Worm (Caenorhabditis elegans): ENCODE data around the gene ZK795.3.

ZK795.3 gene

DNA sequence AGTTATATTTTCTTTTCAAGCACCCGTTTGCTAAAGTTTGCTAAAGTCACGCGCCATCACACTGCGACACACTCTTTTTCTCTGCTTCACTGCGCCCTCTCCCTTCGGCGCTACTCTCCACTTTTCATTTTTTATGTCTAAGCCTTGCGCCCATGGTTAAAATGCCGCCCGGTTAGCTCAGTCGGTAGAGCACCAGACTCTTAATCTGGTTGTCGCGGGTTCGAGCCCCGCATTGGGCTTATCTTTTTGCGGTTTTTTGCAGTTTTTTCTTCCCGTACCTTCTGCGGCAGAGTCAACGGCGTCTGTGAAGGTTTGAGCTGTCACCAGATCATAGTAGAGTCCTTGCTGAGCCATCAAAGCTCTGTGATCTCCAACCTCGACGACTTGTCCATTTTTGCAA lies 35.4 kb downstream of the ZK795.3 start (continued):
- TF ChIP-seq pat-9 (tag; optimal IDR thresholded peaks at IDR 0.05) (peak; percentile 74), C08G9.2 (tag; optimal IDR thresholded peaks at IDR 0.05) (peak; percentile 70), fax-1 (tag; optimal IDR thresholded peaks at IDR 0.05) (peak; percentile 57), elt-2 (tag; optimal IDR thresholded peaks at IDR 0.05) (no peak), ztf-16 (tag; optimal IDR thresholded peaks at IDR 0.05) (peak; percentile 25), eyg-1 (tag; optimal IDR thresholded peaks at IDR 0.05) (no peak), fkh-10 (GFP tag; optimal IDR thresholded peaks at IDR 0.05) (no peak), K09A11.1 (tag; optimal IDR thresholded peaks at IDR 0.05; ENCODE audit: insufficient read depth) (peak; percentile 22), sox-2 (GFP tag; IDR thresholded peaks at IDR 0.05) (no peak), Y22D7AL.16 (tag; optimal IDR thresholded peaks at IDR 0.05) (peak; percentile 66), ceh-22 (tag; optimal IDR thresholded peaks at IDR 0.05) (no peak), unc-86 (tag; optimal IDR thresholded peaks at IDR 0.05) (peak; percentile 0), zip-5 (tag; optimal IDR thresholded peaks at IDR 0.05) (peak; percentile 79), T23F11.4 (GFP tag; optimal IDR thresholded peaks at IDR 0.05) (peak; percentile 74), ceh-31 (tag; optimal IDR thresholded peaks at IDR 0.05) (peak; percentile 65), pqm-1 (tag; optimal IDR thresholded peaks at IDR 0.05) (peak; percentile 90), unc-55 (GFP tag; optimal IDR thresholded peaks at IDR 0.05) (no peak), hlh-30 (tag; optimal IDR thresholded peaks at IDR 0.05; ENCODE audit: insufficient read depth) (peak; percentile 83), ets-4 (tag; optimal IDR thresholded peaks at IDR 0.05) (peak; percentile 44), dmd-4 (tag; optimal IDR thresholded peaks at IDR 0.05; ENCODE audit: borderline replicate concordance) (peak; percentile 31), ceh-19 (GFP tag; optimal IDR thresholded peaks at IDR 0.05) (peak; percentile 77), hlh-8 (tag; optimal IDR thresholded peaks at IDR 0.05) (peak; percentile 41), hlh-13 (GFP tag; optimal IDR thresholded peaks at IDR 0.05) (peak; percentile 66), ref-2 (tag; optimal IDR thresholded peaks at IDR 0.05) (peak; percentile 47), ceh-45 (GFP tag; IDR thresholded peaks at IDR 0.05) (peak; percentile 92), K02D7.2 (tag; optimal IDR thresholded peaks at IDR 0.05) (peak; percentile 66), elt-4 (tag; optimal IDR thresholded peaks at IDR 0.05) (no peak), mec-3 (tag; optimal IDR thresholded peaks at IDR 0.05; ENCODE audit: borderline replicate concordance) (peak; percentile 50), syd-9 (tag; optimal IDR thresholded peaks at IDR 0.05) (peak; percentile 68), tbx-7 (tag; optimal IDR thresholded peaks at IDR 0.05) (peak; percentile 17), gmeb-2 (tag; optimal IDR thresholded peaks at IDR 0.05) (peak; percentile 58), pha-2 (tag; optimal IDR thresholded peaks at IDR 0.05) (peak; percentile 47), ceh-48 (tag; optimal IDR thresholded peaks at IDR 0.05) (peak; percentile 34), ceh-14 (tag; optimal IDR thresholded peaks at IDR 0.05) (peak; percentile 89), che-1 (tag; optimal IDR thresholded peaks at IDR 0.05) (peak; percentile 66)

ce11 chrIV:12596960-12597359 lies 37.8 kb downstream of the ZK795.3 start:
- no peak for TF ChIP-seq pha-2 (tag; optimal IDR thresholded peaks at IDR 0.05)
- TF ChIP-seq eyg-1 (tag; optimal IDR thresholded peaks at IDR 0.05) = no peak
- TF ChIP-seq ahr-1 (tag; optimal IDR thresholded peaks at IDR 0.05) = no peak
- TF ChIP-seq ceh-6 (GFP tag; optimal IDR thresholded peaks at IDR 0.05) = no peak
- TF ChIP-seq sox-4 (tag; optimal IDR thresholded peaks at IDR 0.05) = no peak
- no peak for TF ChIP-seq rnt-1 (tag; optimal IDR thresholded peaks at IDR 0.05)
- TF ChIP-seq C08G9.2 (tag; optimal IDR thresholded peaks at IDR 0.05) = no peak
- TF ChIP-seq ceh-2 (tag; optimal IDR thresholded peaks at IDR 0.05) = no peak
- TF ChIP-seq ref-2 (tag; optimal IDR thresholded peaks at IDR 0.05) = no peak
- no peak for TF ChIP-seq hlh-13 (GFP tag; optimal IDR thresholded peaks at IDR 0.05)
- TF ChIP-seq pat-9 (tag; optimal IDR thresholded peaks at IDR 0.05) = no peak
- TF ChIP-seq ceh-31 (tag; optimal IDR thresholded peaks at IDR 0.05) = no peak
- no peak for TF ChIP-seq che-1 (tag; optimal IDR thresholded peaks at IDR 0.05)

- no peak for TF ChIP-seq mec-3 (tag; optimal IDR thresholded peaks at IDR 0.05; ENCODE audit: borderline replicate concordance)
- no peak for TF ChIP-seq T23F11.4 (GFP tag; optimal IDR thresholded peaks at IDR 0.05)
- TF ChIP-seq C08G9.2 (tag; optimal IDR thresholded peaks at IDR 0.05) = no peak
- TF ChIP-seq unc-86 (tag; optimal IDR thresholded peaks at IDR 0.05) = no peak
- TF ChIP-seq elt-2 (tag; optimal IDR thresholded peaks at IDR 0.05) = peak; percentile 60
Observed at ce11 chrIV:12599158-12599557, 40.0 kb downstream of the ZK795.3 start, which contains the start of gene pgp-1. Gene pgp-1, minus strand, starts transcription at chrIV:12599169.
